Worm (Caenorhabditis elegans): Measurements from ENCODE around the gene Y49F6A.11.

ce11 chrII:3578121-3578520 is 20.5 kb downstream of the Y49F6A.11 start, which contains the start of gene clec-133:
- TF ChIP-seq ceh-48 (tag; optimal IDR thresholded peaks at IDR 0.05) (no peak), ama-1 (optimal IDR thresholded peaks at IDR 0.05) (no peak), pha-4 (tag; optimal IDR thresholded peaks at IDR 0.05) (no peak), Y22D7AL.16 (tag; optimal IDR thresholded peaks at IDR 0.05) (no peak), nhr-232 (tag; optimal IDR thresholded peaks at IDR 0.05) (no peak), dve-1 (tag; optimal IDR thresholded peaks at IDR 0.05) (no peak), unc-55 (GFP tag; optimal IDR thresholded peaks at IDR 0.05) (no peak), K02D7.2 (tag; optimal IDR thresholded peaks at IDR 0.05) (no peak), pros-1 (tag; optimal IDR thresholded peaks at IDR 0.05) (no peak), pha-2 (tag; optimal IDR thresholded peaks at IDR 0.05) (no peak), nhr-11 (tag; optimal IDR thresholded peaks at IDR 0.05) (no peak), dmd-4 (tag; optimal IDR thresholded peaks at IDR 0.05; ENCODE audit: borderline replicate concordance) (no peak), T23F11.4 (GFP tag; optimal IDR thresholded peaks at IDR 0.05) (no peak)

Measured in whole organism, late embryonic.